Worm (Caenorhabditis elegans) whole organism, mixed stage, embryonic: ENCODE data around the gene Y50D4A.10.

Experiments used
- M03D4.4 ChIP-seq: sonication (generic microtip); optimal IDR thresholded peaks from 2 replicates; lab custom pipeline; 2017; ENCODE audit warnings: mild to moderate bottlenecking, missing genetic modification characterization, missing compliant biosample characterization
- blmp-1 ChIP-seq: fragments of 150-350 bp; optimal IDR thresholded peaks from 2 replicates; lab custom pipeline; 2014; ENCODE audit warnings: missing biosample characterization, missing genetic modification characterization
- ceh-39 ChIP-seq: fragments of 150-350 bp; optimal IDR thresholded peaks from 2 replicates; lab custom pipeline; 2014; ENCODE audit warnings: missing biosample characterization, missing genetic modification characterization
- ceh-43 ChIP-seq: fragments of 200-800 bp; sonication (Bioruptor generic); optimal IDR thresholded peaks from 2 replicates; lab custom pipeline; 2018; ENCODE audit warnings: mild to moderate bottlenecking, missing genetic modification characterization, moderate library complexity, missing compliant biosample characterization
- ces-1 ChIP-seq: fragments of 150-350 bp; optimal IDR thresholded peaks from 2 replicates; lab custom pipeline; 2014; ENCODE audit warnings: missing biosample characterization, missing genetic modification reagents, missing genetic modification characterization
- cnd-1 ChIP-seq: fragments of 200-800 bp; sonication (Bioruptor generic); optimal IDR thresholded peaks from 2 replicates; lab custom pipeline; 2018; ENCODE audit warnings: mild to moderate bottlenecking, missing genetic modification characterization, missing compliant biosample characterization
- drap-1 ChIP-seq: fragments of 200-800 bp; sonication (Bioruptor generic); optimal IDR thresholded peaks from 3 replicates; lab custom pipeline; 2018; ENCODE audit warnings: mild to moderate bottlenecking, missing genetic modification characterization, missing compliant biosample characterization
- elt-3 ChIP-seq: fragments of 150-350 bp; optimal IDR thresholded peaks from 2 replicates; lab custom pipeline; 2014; ENCODE audit warnings: missing biosample characterization, missing genetic modification characterization
- flh-1 ChIP-seq: fragments of 200-800 bp; sonication (Bioruptor generic); optimal IDR thresholded peaks from 2 replicates; lab custom pipeline; 2018; ENCODE audit warnings: mild to moderate bottlenecking, missing genetic modification characterization, moderate library complexity, missing compliant biosample characterization
- lin-13 ChIP-seq: fragments of 150-350 bp; optimal IDR thresholded peaks from 2 replicates; lab custom pipeline; 2014; ENCODE audit warnings: missing biosample characterization, missing genetic modification characterization
- lin-32 ChIP-seq: fragments of 200-800 bp; sonication (Bioruptor generic); optimal IDR thresholded peaks from 2 replicates; lab custom pipeline; 2018; ENCODE audit warnings: mild to moderate bottlenecking, missing genetic modification characterization, missing compliant biosample characterization
- lsy-2 ChIP-seq: fragments of 150-350 bp; optimal IDR thresholded peaks from 2 replicates; lab custom pipeline; 2014; ENCODE audit warnings: missing biosample characterization, missing genetic modification characterization
- mep-1 ChIP-seq: fragments of 150-350 bp; optimal IDR thresholded peaks from 2 replicates; lab custom pipeline; 2017; ENCODE audit warnings: missing biosample characterization, missing genetic modification reagents, missing genetic modification characterization, inconsistent platforms
- mls-2 ChIP-seq: sonication (generic microtip); optimal IDR thresholded peaks from 2 replicates; lab custom pipeline; 2016; ENCODE audit warnings: mild to moderate bottlenecking, missing genetic modification characterization, moderate library complexity, missing compliant biosample characterization
- nhr-2 ChIP-seq: fragments of 150-350 bp; optimal IDR thresholded peaks from 2 replicates; lab custom pipeline; 2014; ENCODE audit warnings: missing biosample characterization, missing genetic modification characterization
- nhr-237 ChIP-seq: fragments of 150-350 bp; optimal IDR thresholded peaks from 2 replicates; lab custom pipeline; 2014; ENCODE audit warnings: missing biosample characterization, missing genetic modification characterization
- nhr-28 ChIP-seq: fragments of 150-350 bp; optimal IDR thresholded peaks from 2 replicates; lab custom pipeline; 2014; ENCODE audit warnings: missing biosample characterization, missing genetic modification characterization
- nhr-76 ChIP-seq: sonication (generic microtip); optimal IDR thresholded peaks from 2 replicates; lab custom pipeline; 2017; ENCODE audit warnings: missing biosample characterization, missing genetic modification characterization
- pha-4 ChIP-seq: fragments of 150-350 bp; optimal IDR thresholded peaks from 2 replicates; lab custom pipeline; 2018; ENCODE audit warnings: missing biosample characterization, missing genetic modification reagents, missing genetic modification characterization
- sem-2 ChIP-seq: fragments of 200-800 bp; sonication (Bioruptor generic); optimal IDR thresholded peaks from 2 replicates; lab custom pipeline; 2018; ENCODE audit warnings: mild to moderate bottlenecking, missing genetic modification characterization, missing compliant biosample characterization
- snpc-4 ChIP-seq: fragments of 150-350 bp; optimal IDR thresholded peaks from 2 replicates; lab custom pipeline; 2014; ENCODE audit warnings: missing biosample characterization, missing genetic modification characterization
- sptf-1 ChIP-seq: sonication (generic microtip); optimal IDR thresholded peaks from 2 replicates; lab custom pipeline; 2017; ENCODE audit warnings: mild to moderate bottlenecking, missing genetic modification characterization, moderate library complexity, missing compliant biosample characterization
- tbx-8 ChIP-seq: fragments of 200-800 bp; sonication (Bioruptor generic); optimal IDR thresholded peaks from 2 replicates; lab custom pipeline; 2018; ENCODE audit warnings: mild to moderate bottlenecking, missing genetic modification characterization, moderate library complexity, missing compliant biosample characterization
- unc-120 ChIP-seq: sonication (generic microtip); optimal IDR thresholded peaks from 2 replicates; lab custom pipeline; 2017; ENCODE audit warnings: missing genetic modification characterization, missing compliant biosample characterization; ENCODE audit not compliant: poor library complexity, severe bottlenecking
- unc-62 ChIP-seq: fragments of 150-350 bp; optimal IDR thresholded peaks from 2 replicates; lab custom pipeline; 2014; ENCODE audit warnings: missing biosample characterization, missing genetic modification reagents, missing genetic modification characterization
- zip-8 ChIP-seq: fragments of 150-350 bp; optimal IDR thresholded peaks from 2 replicates; lab custom pipeline; 2014; ENCODE audit warnings: missing biosample characterization, missing genetic modification characterization
- ztf-11 ChIP-seq: fragments of 150-350 bp; optimal IDR thresholded peaks from 2 replicates; lab custom pipeline; 2014; ENCODE audit warnings: missing biosample characterization, missing genetic modification characterization

Y50D4A.10 gene

ce11 chrV:1199219-1199889 lies 21.0 kb downstream of the Y50D4A.10 start, which contains the start of gene Y50D4A.6:
Gene Y50D4A.6 (minus strand): TSS chrV:1199269.
- TF ChIP-seq cnd-1 (tag; lab: Kevin White, UChicago) (no peak), nhr-76 (tag; lab: Kevin White, UChicago) (no peak), ceh-39 (tag; lab: Kevin White, UChicago) (no peak), M03D4.4 (no peak), sem-2 (GFP tag; lab: Kevin White, UChicago) (no peak), ces-1 (GFP tag; lab: Kevin White, UChicago) (no peak), elt-3 (tag; lab: Kevin White, UChicago) (no peak), unc-62 (GFP tag; lab: Kevin White, UChicago) (no peak)

ce11 chrV:1197064-1197724 lies 23.2 kb downstream of the Y50D4A.10 start:
- TF ChIP-seq mep-1 (tag; lab: Kevin White, UChicago), result peak; percentile 4
- TF ChIP-seq ces-1 (GFP tag; lab: Kevin White, UChicago), result peak; percentile 42
- peak; percentile 54 for TF ChIP-seq mls-2
- peak; percentile 16 for TF ChIP-seq drap-1 (GFP tag; lab: Kevin White, UChicago)
- TF ChIP-seq unc-120 (tag; lab: Kevin White, UChicago), result peak; percentile 17
- peak; percentile 75 for TF ChIP-seq sptf-1 (tag; lab: Kevin White, UChicago)
- TF ChIP-seq cnd-1 (tag; lab: Kevin White, UChicago), result peak; percentile 23

ce11 chrV:1195995-1196394 lies 24.4 kb downstream of the Y50D4A.10 start, which contains the start of the genes wrb-1 and Y50D4A.4:
Gene wrb-1 (plus strand): TSS chrV:1196072.
Gene Y50D4A.4 (minus strand): TSS chrV:1196127.
- TF ChIP-seq nhr-237 (tag; lab: Kevin White, UChicago) (peak; percentile 27), lsy-2 (tag; lab: Kevin White, UChicago) (peak; percentile 62), ces-1 (GFP tag; lab: Kevin White, UChicago) (peak; percentile 91), cnd-1 (tag; lab: Kevin White, UChicago) (no peak)

DNA sequence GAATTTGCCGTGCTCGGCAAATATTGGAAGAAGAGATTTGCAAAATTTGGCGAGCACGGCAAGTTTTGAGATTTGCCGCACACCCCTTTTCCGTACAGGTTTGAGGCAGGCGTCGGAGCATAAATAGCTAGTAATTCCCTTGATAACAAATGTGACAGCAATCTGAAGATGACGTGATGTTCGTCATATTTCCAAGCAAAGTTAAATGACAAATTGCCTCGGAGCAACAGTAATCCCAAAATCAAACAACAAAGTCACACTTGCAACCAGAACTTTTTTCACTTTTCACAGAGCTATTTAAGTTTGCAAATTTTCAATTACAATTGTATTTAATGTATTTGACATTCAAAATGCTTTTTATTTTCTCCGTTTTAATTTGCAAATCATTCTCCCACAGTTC lies 41.1 kb downstream of the Y50D4A.10 start, which contains the start of gene F25A2.1:
TSS of gene F25A2.1 (plus strand) at position 301 of the 400 bp plus-strand sequence.
- no peak for TF ChIP-seq cnd-1 (tag; lab: Kevin White, UChicago)
- no peak for TF ChIP-seq ztf-11 (tag; lab: Kevin White, UChicago)

ce11 chrV:1176277-1176839 lies 44.0 kb downstream of the Y50D4A.10 start, which contains the start of gene T21H3.1:
Gene T21H3.1 (plus strand): TSS chrV:1176724.
- TF ChIP-seq nhr-237 (tag; lab: Kevin White, UChicago), result no peak
- TF ChIP-seq zip-8, result peak; percentile 45

DNA sequence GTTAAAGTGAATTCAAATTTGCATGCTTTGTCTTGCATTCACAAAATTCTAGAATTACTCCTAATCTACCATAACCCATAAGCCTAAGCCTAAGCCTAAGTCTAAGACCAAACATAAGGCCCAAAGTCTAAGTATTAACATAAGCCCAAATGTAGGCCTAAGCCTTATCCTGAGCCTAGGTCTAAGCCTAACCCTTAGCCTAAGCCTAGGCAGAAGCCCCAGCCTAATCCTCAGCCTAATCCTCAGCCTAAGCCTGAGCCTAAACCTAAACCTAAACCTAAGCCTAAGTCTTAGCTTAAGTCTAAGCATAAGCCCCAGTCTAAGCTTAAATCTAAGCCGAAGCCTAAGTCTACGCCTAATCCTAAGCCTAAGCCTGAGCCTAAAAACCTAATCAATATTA lies 49.8 kb downstream of the Y50D4A.10 start:
- TF ChIP-seq mls-2 (no peak), blmp-1 (tag; lab: Kevin White, UChicago) (no peak), nhr-28 (no peak), flh-1 (GFP tag; lab: Kevin White, UChicago) (no peak), lin-13 (tag; lab: Kevin White, UChicago) (no peak), ceh-43 (no peak), nhr-76 (tag; lab: Kevin White, UChicago) (no peak), cnd-1 (tag; lab: Kevin White, UChicago) (no peak), tbx-8 (no peak), nhr-237 (tag; lab: Kevin White, UChicago) (no peak), nhr-2 (tag; lab: Kevin White, UChicago) (no peak), snpc-4 (no peak), lin-32 (GFP tag; lab: Kevin White, UChicago) (no peak), pha-4 (tag; lab: Kevin White, UChicago) (no peak)
